Fruit fly (Drosophila melanogaster) whole organism, embryonic: ENCODE measurements around the gene phol.

Experiments
- CG15011 ChIP-seq: fragments of 200-800 bp; sonication (Bioruptor generic); optimal IDR thresholded peaks from 3 replicates; lab custom pipeline; 2018; ENCODE audit warnings: missing biosample characterization, mild to moderate bottlenecking, missing genetic modification characterization
- E2f1 ChIP-seq: fragments of 200-800 bp; sonication (Bioruptor generic); IDR thresholded peaks from 2 replicates; pipeline ENCODE4 v1.3.6; 2022; ENCODE audit warnings: missing biosample characterization, missing genetic modification characterization
- esg ChIP-seq: fragments of 200-800 bp; sonication (Bioruptor generic); conservative IDR thresholded peaks from 2 replicates; pipeline ENCODE4 v1.3.6; 2022; ENCODE audit warnings: missing biosample characterization, missing genetic modification characterization
- gsb ChIP-seq: fragments of 200-800 bp; sonication (Bioruptor generic); IDR thresholded peaks from 2 replicates; pipeline ENCODE4 v1.3.6; 2022; ENCODE audit warnings: missing biosample characterization, missing genetic modification characterization

DNA sequence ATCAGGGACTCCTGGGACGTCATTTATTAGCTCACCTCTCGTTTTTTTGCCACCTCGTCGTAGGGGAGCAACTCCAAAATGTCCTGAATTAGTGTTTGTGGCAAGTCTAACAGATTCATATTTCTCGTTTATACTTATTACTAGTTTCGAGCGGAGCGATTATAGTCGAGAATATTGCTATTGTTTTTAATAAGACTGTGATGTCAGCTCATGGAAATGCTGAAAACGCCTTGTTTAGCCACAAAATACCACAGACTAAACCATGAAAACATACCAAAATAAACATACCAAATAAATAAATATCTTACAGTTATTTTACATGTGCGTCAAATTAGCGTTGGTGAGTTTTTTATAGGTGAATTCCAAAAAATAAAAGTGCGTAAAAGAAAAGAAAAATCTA lies 31.5 kb upstream of the phol start, which contains the start of gene pall:
- TF ChIP-seq CG15011 (GFP tag; lab: Kevin White, UChicago) (no peak), esg (GFP tag; lab: Robert Waterston, UW) (no peak), gsb (GFP tag; lab: Robert Waterston, UW) (no peak), E2f1 (GFP tag; lab: Robert Waterston, UW) (no peak)
